Worm (Caenorhabditis elegans): ENCODE measurements around the gene kin-4.
"Not testable (repeated sequence)": the region's sequence is repeated elsewhere in the genome, so short reads cannot be mapped to it uniquely, and the experiment has no call there.

Gene kin-4

ce11 chrIV:11406744-11407690, 18.5 kb upstream of the kin-4 start, which contains the start of the genes his-63 and his-64 (continued):
- TF ChIP-seq aptf-2 (GFP tag; conservative IDR thresholded peaks at IDR 0.05) (peak; percentile 92), ceh-58 (GFP tag; IDR thresholded peaks at IDR 0.05) (peak; percentile 84; the same call in 1 of the 2 replicates), hmg-1.2 (GFP tag; IDR thresholded peaks at IDR 0.05) (peak; percentile 14; the same call in 1 of the 2 replicates), Y56A3A.18 (GFP tag; IDR thresholded peaks at IDR 0.05) (peak; percentile 15; the same call in 1 of the 2 replicates), B0336.3 (GFP tag; IDR thresholded peaks at IDR 0.05) (peak; percentile 61; the same call in 1 of the 2 replicates), snpc-3.4 (tag; optimal IDR thresholded peaks at IDR 0.05) (peak; percentile 39), dox-1 (GFP tag; IDR thresholded peaks at IDR 0.05) (peak; percentile 90), aptf-3 (GFP tag; IDR thresholded peaks at IDR 0.05) (0 out of 2 replicates have a peak, but pooled peaks have one; percentile 28), Y53G8AR.9 (GFP tag; conservative IDR thresholded peaks at IDR 0.05) (peak; percentile 66), snpc-4 (tag; optimal IDR thresholded peaks at IDR 0.05) (peak in 1 of 4 experiments; percentile 25)
- not testable (repeated sequence) for TF ChIP-seq snpc-4 (GFP tag; optimal IDR thresholded peaks at IDR 0.05)

ce11 chrIV:11410084-11410483, 15.5 kb upstream of the kin-4 start, which contains the start of gene gfat-2:
Gene gfat-2, plus strand, starts transcription at chrIV:11410228.
- no peak for TF ChIP-seq aptf-2 (GFP tag; conservative IDR thresholded peaks at IDR 0.05)
- TF ChIP-seq efl-1 (GFP tag; optimal IDR thresholded peaks at IDR 0.05), result peak; percentile 72
- no peak for TF ChIP-seq mes-4 (tag; optimal IDR thresholded peaks at IDR 0.05)
- TF ChIP-seq F33H1.4 (GFP tag; IDR thresholded peaks at IDR 0.05), result peak; percentile 66; the same call in 1 of the 2 replicates
- peak; percentile 25 for TF ChIP-seq dpl-1 (GFP tag; optimal IDR thresholded peaks at IDR 0.05)
- peak; percentile 73 for TF ChIP-seq xnd-1 (tag; optimal IDR thresholded peaks at IDR 0.05)
- peak; percentile 10 for TF ChIP-seq snpc-1.3 (tag; optimal IDR thresholded peaks at IDR 0.05; ENCODE audit: insufficient read depth)
- TF ChIP-seq lsl-1 (GFP tag; optimal IDR thresholded peaks at IDR 0.05), result peak; percentile 81
- peak; percentile 96 for TF ChIP-seq madf-6 (GFP tag; IDR thresholded peaks at IDR 0.05)
- TF ChIP-seq madf-8 (GFP tag; conservative IDR thresholded peaks at IDR 0.05), result peak; percentile 91
- no peak for TF ChIP-seq nfyb-1 (GFP tag; IDR thresholded peaks at IDR 0.05)
- no peak for TF ChIP-seq ztf-26 (tag; optimal IDR thresholded peaks at IDR 0.05)
- no peak for TF ChIP-seq Y67H2A.10 (GFP tag; conservative IDR thresholded peaks at IDR 0.05)

- no peak for TF ChIP-seq snpc-1.3 (tag; optimal IDR thresholded peaks at IDR 0.05; ENCODE audit: insufficient read depth)
- TF ChIP-seq unc-130 (GFP tag; optimal IDR thresholded peaks at IDR 0.05), result no peak
- no peak for TF ChIP-seq ztf-22 (GFP tag; optimal IDR thresholded peaks at IDR 0.05)
- TF ChIP-seq zim-3 (tag; optimal IDR thresholded peaks at IDR 0.05), result no peak
- no peak for TF ChIP-seq Y79H2A.3 (GFP tag; conservative IDR thresholded peaks at IDR 0.05)
- TF ChIP-seq C17E4.6 (GFP tag; IDR thresholded peaks at IDR 0.05), result no peak
- TF ChIP-seq sdz-38 (tag; optimal IDR thresholded peaks at IDR 0.05), result no peak
- no peak for TF ChIP-seq B0261.1 (tag; optimal IDR thresholded peaks at IDR 0.05)
These were observed 10.6 kb upstream of the kin-4 start, which contains the start of gene F22B3.10 for ce11 chrIV:11414920-11415319. Gene F22B3.10, minus strand, starts transcription at chrIV:11415020.

- peak; percentile 59; the same call in 1 of the 2 replicates for TF ChIP-seq mcd-1 (GFP tag; IDR thresholded peaks at IDR 0.05)
These were observed 8.8 kb upstream of the kin-4 start, which contains the start of gene F22B3.5 for ce11 chrIV:11416724-11417123. Gene F22B3.5, minus strand, starts transcription at chrIV:11416824.
